Worm (Caenorhabditis elegans) whole organism, midembryonic: ENCODE data around the gene ZK84.2.
"Not testable (repeated sequence)": the region's sequence is repeated elsewhere in the genome, so short reads cannot be mapped to it uniquely, and the experiment has no call there.

ENCODE experiments used
- T22C8.4 ChIP-seq: fragments of 200-800 bp; sonication (Bioruptor generic); IDR thresholded peaks from 2 replicates; pipeline ENCODE4 v1.3.6; 2022; ENCODE audit warnings: missing genetic modification characterization, missing compliant biosample characterization
- cog-1 ChIP-seq: sonication (generic microtip); optimal IDR thresholded peaks from 2 replicates; lab custom pipeline; 2016; ENCODE audit warnings: missing genetic modification characterization, missing compliant biosample characterization
- flt-1 ChIP-seq: fragments of 200-800 bp; sonication (Bioruptor generic); IDR thresholded peaks from 2 replicates; pipeline ENCODE4 v1.3.6; 2022; ENCODE audit warnings: missing genetic modification characterization, missing compliant biosample characterization
- klf-2 ChIP-seq: fragments of 200-800 bp; sonication (Bioruptor generic); conservative IDR thresholded peaks from 2 replicates; pipeline ENCODE4 v1.3.6; 2022; ENCODE audit warnings: missing genetic modification reagents, missing genetic modification characterization, missing compliant biosample characterization
- med-1 ChIP-seq: sonication (generic microtip); optimal IDR thresholded peaks from 2 replicates; lab custom pipeline; 2017; ENCODE audit warnings: missing genetic modification characterization, mild to moderate bottlenecking, missing compliant biosample characterization, antibody characterized with exemption, missing genetic modification reagents; ENCODE audit not compliant: insufficient read depth
- ref-1 ChIP-seq: fragments of 200-800 bp; sonication (Bioruptor generic); conservative IDR thresholded peaks from 2 replicates; pipeline ENCODE4 v1.3.6; 2022; ENCODE audit warnings: missing genetic modification reagents, missing genetic modification characterization, missing compliant biosample characterization
- tab-1 ChIP-seq: fragments of 200-800 bp; sonication (Bioruptor generic); IDR thresholded peaks from 2 replicates; pipeline ENCODE4 v1.3.6; 2022; ENCODE audit warnings: missing genetic modification characterization, missing compliant biosample characterization
- ztf-23 ChIP-seq: fragments of 200-800 bp; sonication (Bioruptor generic); IDR thresholded peaks from 2 replicates; pipeline ENCODE4 v1.3.6; 2022; ENCODE audit warnings: missing genetic modification reagents, missing genetic modification characterization, missing compliant biosample characterization
- ztf-29 ChIP-seq: fragments of 200-800 bp; sonication (Bioruptor generic); IDR thresholded peaks from 2 replicates; pipeline ENCODE4 v1.3.6; 2022; ENCODE audit warnings: missing genetic modification reagents, missing genetic modification characterization, missing compliant biosample characterization

Gene ZK84.2

DNA sequence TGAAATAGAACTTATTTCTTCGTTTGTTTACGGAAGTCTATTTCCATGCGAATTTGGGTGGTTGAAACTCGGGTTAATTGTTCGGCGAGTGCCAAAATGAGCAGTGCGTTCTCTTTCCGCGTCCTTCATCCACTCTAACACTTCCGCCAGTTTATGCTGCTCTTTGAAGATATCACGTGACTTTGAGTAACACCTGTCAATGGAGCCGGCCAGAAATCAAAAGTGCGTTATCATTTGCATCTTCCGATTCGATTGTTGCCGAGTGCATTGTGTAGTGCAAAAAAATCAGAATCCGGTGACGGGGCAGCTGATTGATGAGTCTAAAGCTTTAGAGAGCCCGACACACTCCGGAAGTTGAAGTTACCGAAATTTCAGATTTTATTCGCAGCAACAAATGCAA is 13.2 kb upstream of the ZK84.2 start:
- no peak for TF ChIP-seq ztf-29
- no peak for TF ChIP-seq cog-1 (tag; lab: Kevin White, UChicago)
- no peak for TF ChIP-seq med-1
- TF ChIP-seq T22C8.4, result no peak
- no peak for TF ChIP-seq ztf-23 (GFP tag; lab: Robert Waterston, UW)
- TF ChIP-seq tab-1 (GFP tag; lab: Robert Waterston, UW), result no peak
- no peak for TF ChIP-seq klf-2 (GFP tag; lab: Robert Waterston, UW)
- no peak for TF ChIP-seq flt-1
- TF ChIP-seq ref-1 (GFP tag; lab: Robert Waterston, UW), result no peak

DNA sequence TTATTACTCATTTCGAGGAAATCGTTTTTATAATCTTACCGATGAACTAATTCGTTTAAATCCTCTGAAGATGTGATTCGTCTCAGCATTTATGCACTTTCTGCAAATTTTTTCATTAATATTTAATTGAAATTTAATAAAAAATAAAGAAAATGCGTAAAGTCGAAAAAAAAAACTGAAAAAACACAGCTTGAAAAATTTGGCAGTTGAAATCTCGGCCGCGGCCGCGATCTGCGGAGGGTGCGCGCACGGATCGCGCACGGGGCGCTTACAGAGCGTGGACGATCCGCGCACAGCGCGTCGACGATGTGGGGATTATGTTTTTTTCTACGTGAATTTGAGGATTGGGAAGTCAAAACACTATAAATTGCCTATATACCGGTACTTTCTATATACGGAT is 5.3 kb upstream of the ZK84.2 start, which contains the start of gene ZK84.4:
TSS of gene ZK84.4 (minus strand) at position 101 of the 400 bp plus-strand sequence.
- TF ChIP-seq ztf-29; ref-1 (GFP tag; lab: Robert Waterston, UW); T22C8.4: not testable (repeated sequence)

DNA sequence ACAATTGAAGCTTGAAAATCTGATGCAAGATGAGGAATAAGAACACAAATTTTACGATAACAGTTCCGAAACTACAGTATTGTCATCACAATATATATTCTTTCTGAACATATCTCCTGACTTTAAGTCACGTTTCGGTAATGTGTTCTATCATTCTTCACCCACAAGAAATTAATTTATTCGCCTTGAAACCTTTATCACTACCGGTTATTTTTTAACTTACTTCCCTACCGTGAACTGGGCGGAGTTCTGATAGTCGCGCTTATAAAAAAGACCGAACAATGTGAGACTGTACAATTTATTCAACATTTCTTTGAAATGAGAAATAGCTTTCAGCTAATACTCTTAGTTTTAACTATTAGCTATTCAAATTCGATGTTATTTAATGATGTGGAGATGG is 3.6 kb upstream of the ZK84.2 start, which contains the start of gene ins-20:
TSS of gene ins-20 (plus strand) at position 301 of the 400 bp plus-strand sequence.
- TF ChIP-seq ztf-29, result no peak
- TF ChIP-seq med-1, result no peak
- no peak for TF ChIP-seq klf-2 (GFP tag; lab: Robert Waterston, UW)
- TF ChIP-seq T22C8.4, result no peak
- TF ChIP-seq tab-1 (GFP tag; lab: Robert Waterston, UW), result no peak
- TF ChIP-seq ref-1 (GFP tag; lab: Robert Waterston, UW), result no peak
- TF ChIP-seq flt-1, result no peak
- no peak for TF ChIP-seq cog-1 (tag; lab: Kevin White, UChicago)
- TF ChIP-seq ztf-23 (GFP tag; lab: Robert Waterston, UW), result no peak

DNA sequence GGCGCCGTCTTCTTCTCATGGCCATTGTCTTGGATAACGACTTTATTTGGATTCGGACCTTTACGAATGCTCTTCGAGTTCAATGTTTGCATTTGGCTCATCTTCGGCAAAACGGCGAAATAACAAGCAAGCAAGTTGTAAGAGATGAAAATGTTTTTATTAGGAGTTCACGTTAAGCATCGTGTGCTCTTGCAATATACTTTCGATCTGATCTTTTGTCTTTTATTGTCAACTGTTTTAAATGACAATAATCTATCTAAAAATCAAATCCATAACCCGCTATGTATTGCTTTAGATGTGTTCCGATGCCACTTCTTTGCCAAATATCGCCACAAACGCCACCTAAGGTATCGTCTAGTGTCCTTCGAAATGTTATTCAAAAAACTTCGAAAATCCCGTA is 2.3 kb downstream of the ZK84.2 start, which contains the start of gene ZK84.5:
TSS of gene ZK84.5 (minus strand) at position 101 of the 400 bp plus-strand sequence.
- no peak for TF ChIP-seq ztf-23 (GFP tag; lab: Robert Waterston, UW)
- TF ChIP-seq med-1, result no peak
- no peak for TF ChIP-seq T22C8.4
- no peak for TF ChIP-seq klf-2 (GFP tag; lab: Robert Waterston, UW)
- no peak for TF ChIP-seq flt-1
- TF ChIP-seq cog-1 (tag; lab: Kevin White, UChicago), result no peak
- TF ChIP-seq ref-1 (GFP tag; lab: Robert Waterston, UW), result no peak
- TF ChIP-seq tab-1 (GFP tag; lab: Robert Waterston, UW), result no peak
- TF ChIP-seq ztf-29, result no peak

DNA sequence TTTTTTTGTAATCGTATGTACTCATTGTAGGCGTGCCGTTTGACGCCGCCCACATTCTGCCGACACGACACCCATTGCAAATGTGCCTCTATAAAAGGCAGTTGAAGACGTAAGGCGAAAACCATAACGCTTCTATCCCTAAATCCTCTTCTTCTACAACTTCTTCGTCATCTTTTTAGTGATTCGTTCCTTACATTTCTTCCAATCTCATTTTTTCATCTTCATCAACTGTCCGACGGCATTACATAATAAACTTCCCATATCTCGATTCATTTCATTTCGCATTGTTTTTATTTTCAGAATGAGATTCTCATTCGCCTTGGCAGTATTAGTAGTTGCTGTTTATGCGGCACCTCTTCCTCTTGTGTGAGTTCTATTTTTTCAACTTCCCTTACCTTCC is 6.2 kb downstream of the ZK84.2 start, which contains the start of gene ZK84.1:
TSS of gene ZK84.1 (plus strand) at position 301 of the 400 bp plus-strand sequence.
- TF ChIP-seq ztf-29, result no peak
- no peak for TF ChIP-seq klf-2 (GFP tag; lab: Robert Waterston, UW)
- TF ChIP-seq cog-1 (tag; lab: Kevin White, UChicago), result no peak
- TF ChIP-seq med-1, result no peak
- no peak for TF ChIP-seq flt-1
- no peak for TF ChIP-seq ref-1 (GFP tag; lab: Robert Waterston, UW)
- no peak for TF ChIP-seq T22C8.4
- no peak for TF ChIP-seq tab-1 (GFP tag; lab: Robert Waterston, UW)

DNA sequence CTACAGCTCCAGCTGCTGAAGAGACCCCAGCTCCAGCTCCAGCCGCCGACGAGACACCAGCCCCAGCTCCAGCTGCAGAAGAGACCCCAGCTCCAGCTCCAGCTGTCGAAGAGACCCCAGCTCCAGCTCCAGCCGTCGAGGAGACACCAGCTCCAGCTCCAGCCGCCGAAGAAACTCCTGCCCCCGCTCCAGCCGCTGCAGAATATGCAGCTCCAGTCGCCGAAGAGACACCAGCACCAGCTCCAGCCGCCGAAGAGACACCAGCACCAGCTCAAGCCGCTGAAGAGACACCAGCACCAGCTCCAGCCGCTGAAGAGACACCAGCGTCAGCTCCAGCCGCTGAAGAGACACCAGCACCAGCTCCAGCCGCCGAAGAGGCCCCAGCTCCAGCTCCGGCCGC is 8.4 kb downstream of the ZK84.2 start:
- TF ChIP-seq ztf-23 (GFP tag; lab: Robert Waterston, UW), result no peak
- TF ChIP-seq klf-2 (GFP tag; lab: Robert Waterston, UW), result no peak
- no peak for TF ChIP-seq ref-1 (GFP tag; lab: Robert Waterston, UW)
- no peak for TF ChIP-seq T22C8.4
- TF ChIP-seq tab-1 (GFP tag; lab: Robert Waterston, UW), result no peak
- no peak for TF ChIP-seq med-1
- TF ChIP-seq cog-1 (tag; lab: Kevin White, UChicago), result no peak
- TF ChIP-seq ztf-29, result no peak
- TF ChIP-seq flt-1, result no peak

DNA sequence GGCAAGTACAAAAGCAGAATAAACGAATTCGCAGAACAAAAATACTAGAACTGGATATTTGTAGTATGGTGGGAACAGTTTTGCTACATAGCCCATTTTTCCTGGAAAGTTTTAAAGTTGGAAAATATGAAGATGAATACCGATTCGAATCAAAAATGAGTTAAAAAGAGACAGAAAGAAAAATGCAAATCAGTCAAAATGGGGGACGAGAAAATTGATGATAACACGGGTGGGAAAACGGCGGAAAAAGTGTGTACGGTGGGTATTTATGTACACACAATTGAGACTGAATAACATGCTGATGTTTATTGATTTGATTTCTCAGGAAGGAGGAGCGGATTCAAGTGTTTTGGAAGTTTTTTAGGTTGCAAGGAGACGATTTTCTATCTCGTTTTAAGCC is 10.7 kb downstream of the ZK84.2 start, which contains the start of gene R12C12.9:
TSS of gene R12C12.9 (minus strand) at position 101 of the 400 bp plus-strand sequence.
- TF ChIP-seq klf-2 (GFP tag; lab: Robert Waterston, UW), result no peak
- TF ChIP-seq cog-1 (tag; lab: Kevin White, UChicago), result no peak
- TF ChIP-seq T22C8.4, result no peak
- TF ChIP-seq flt-1, result no peak
- no peak for TF ChIP-seq ztf-29
- no peak for TF ChIP-seq ref-1 (GFP tag; lab: Robert Waterston, UW)
- no peak for TF ChIP-seq ztf-23 (GFP tag; lab: Robert Waterston, UW)
- no peak for TF ChIP-seq tab-1 (GFP tag; lab: Robert Waterston, UW)
- TF ChIP-seq med-1, result no peak

DNA sequence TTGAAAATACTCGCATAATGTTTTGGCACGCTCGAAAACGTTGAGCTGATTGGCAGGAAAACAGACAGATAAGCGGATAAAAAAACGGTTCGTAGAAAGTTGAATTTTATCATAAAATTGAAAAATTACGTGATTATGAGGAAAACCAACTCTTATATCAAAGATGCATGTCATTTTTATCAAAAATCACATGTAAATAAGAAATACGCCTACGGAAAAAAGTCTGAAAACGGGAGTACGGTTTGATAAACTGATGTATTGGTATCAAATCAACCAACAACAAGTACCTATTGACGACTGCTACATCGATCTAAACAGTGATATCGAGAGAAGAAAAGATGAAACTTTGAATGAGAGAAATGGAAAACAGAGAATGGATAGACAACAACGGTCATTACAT is 11.5 kb downstream of the ZK84.2 start:
- TF ChIP-seq ref-1 (GFP tag; lab: Robert Waterston, UW), result no peak
- TF ChIP-seq ztf-23 (GFP tag; lab: Robert Waterston, UW), result no peak
- TF ChIP-seq med-1, result no peak
- TF ChIP-seq cog-1 (tag; lab: Kevin White, UChicago), result no peak
- no peak for TF ChIP-seq ztf-29
- TF ChIP-seq flt-1, result no peak
- no peak for TF ChIP-seq T22C8.4
- no peak for TF ChIP-seq tab-1 (GFP tag; lab: Robert Waterston, UW)
- no peak for TF ChIP-seq klf-2 (GFP tag; lab: Robert Waterston, UW)

DNA sequence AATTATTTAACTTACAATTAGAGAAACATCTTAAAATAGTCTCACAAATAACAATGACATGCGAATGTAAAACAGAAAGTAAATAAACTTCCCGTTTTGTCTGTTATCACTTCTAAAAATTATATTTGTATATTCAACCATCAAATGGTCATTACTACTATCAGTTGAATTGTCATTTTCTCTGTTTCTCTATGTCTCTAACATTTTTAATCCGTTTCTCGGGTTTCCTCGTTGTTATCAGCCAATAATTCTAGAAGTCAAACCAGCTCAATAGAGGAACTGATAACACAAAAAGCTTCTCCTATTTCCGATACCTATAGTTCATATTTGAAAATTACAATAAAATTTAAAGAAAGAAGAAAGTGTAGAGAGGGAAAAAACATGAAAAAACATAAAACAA is 12.5 kb downstream of the ZK84.2 start:
- TF ChIP-seq ztf-29 (no peak), med-1 (no peak), ref-1 (GFP tag; lab: Robert Waterston, UW) (no peak), flt-1 (no peak), klf-2 (GFP tag; lab: Robert Waterston, UW) (no peak), tab-1 (GFP tag; lab: Robert Waterston, UW) (no peak), cog-1 (tag; lab: Kevin White, UChicago) (no peak), ztf-23 (GFP tag; lab: Robert Waterston, UW) (no peak), T22C8.4 (no peak)

DNA sequence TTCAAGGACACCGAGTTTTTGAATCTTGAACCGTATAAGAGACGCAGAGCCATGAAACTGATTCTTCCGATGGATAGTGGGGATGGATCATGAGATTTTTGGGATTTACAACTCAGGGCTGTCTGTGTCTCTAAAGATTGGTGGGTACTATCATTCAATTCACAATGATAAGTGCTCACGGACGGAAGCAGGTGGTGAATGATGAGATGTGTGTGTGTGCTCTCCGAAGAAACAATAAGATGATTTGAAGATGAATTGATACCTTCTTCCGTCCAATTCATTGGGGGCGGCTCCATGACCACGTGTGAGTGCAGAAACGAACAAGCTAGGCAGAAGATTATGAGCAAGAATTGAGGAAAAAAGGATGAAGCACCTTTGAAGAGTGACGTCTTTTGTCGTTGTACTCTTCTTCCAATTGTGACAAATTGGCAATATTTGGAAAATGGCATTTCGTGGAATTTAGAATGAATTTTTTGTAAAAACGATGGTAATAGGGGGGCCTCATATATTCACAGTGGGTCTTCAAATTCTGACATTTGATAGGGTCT is 14.5 kb downstream of the ZK84.2 start:
- TF ChIP-seq med-1, result no peak
- no peak for TF ChIP-seq ztf-29
- no peak for TF ChIP-seq klf-2 (GFP tag; lab: Robert Waterston, UW)
- no peak for TF ChIP-seq ztf-23 (GFP tag; lab: Robert Waterston, UW)
- TF ChIP-seq flt-1, result no peak
- TF ChIP-seq ref-1 (GFP tag; lab: Robert Waterston, UW), result no peak
